Worm (Caenorhabditis elegans): ENCODE data around the gene cpg-7.

DNA sequence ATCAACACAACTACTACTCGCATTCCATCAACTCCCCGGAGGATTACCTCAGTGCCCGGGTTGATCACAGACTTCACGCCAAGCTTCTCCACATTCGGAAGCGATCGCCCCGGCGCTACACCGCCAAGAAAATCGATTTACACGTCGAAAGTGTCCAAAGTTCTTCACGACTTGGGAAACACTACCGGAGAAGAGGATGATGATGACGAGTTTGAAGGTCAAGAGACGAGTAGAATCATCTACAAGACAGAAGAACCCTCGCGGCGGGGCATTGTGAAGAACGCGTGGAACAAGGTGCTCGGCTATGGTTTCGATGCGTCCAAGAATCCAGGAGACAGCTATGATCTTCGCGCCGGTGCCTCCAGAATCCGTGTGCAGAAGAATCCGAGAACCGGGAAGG, 45.0 kb downstream of the cpg-7 start:
- TF ChIP-seq pha-4 (tag; optimal IDR thresholded peaks at IDR 0.05) (no peak), unc-62 (GFP tag; optimal IDR thresholded peaks at IDR 0.05) (no peak), sea-2 (GFP tag; IDR thresholded peaks at IDR 0.05) (no peak), Y56A3A.18 (GFP tag; IDR thresholded peaks at IDR 0.05) (no peak), aptf-3 (GFP tag; IDR thresholded peaks at IDR 0.05) (no peak), snpc-1.3 (tag; optimal IDR thresholded peaks at IDR 0.05; ENCODE audit: insufficient read depth) (no peak), madf-3 (GFP tag; IDR thresholded peaks at IDR 0.05) (no peak), ceh-79 (tag; optimal IDR thresholded peaks at IDR 0.05) (no peak), nhr-80 (tag; optimal IDR thresholded peaks at IDR 0.05) (no peak), let-526 (GFP tag; IDR thresholded peaks at IDR 0.05) (no peak), ceh-27 (GFP tag; optimal IDR thresholded peaks at IDR 0.05) (no peak)

Data from whole organism, young adult.